Fruit fly (Drosophila melanogaster): ENCODE results near the gene RpS6.
A peak's percentile ranks its signal among the peaks of the same experiment; 100 is the strongest.

RpS6 gene

dm6 chrX:7893411-7894122 is 7.6 kb downstream of the RpS6 start, which contains the start of the genes CG45089, ND-MNLL and p115 (continued):
- peak; percentile 6 for TF ChIP-seq CG31388 (GFP tag; optimal IDR thresholded peaks at IDR 0.05)
- TF ChIP-seq ewg (GFP tag; optimal IDR thresholded peaks at IDR 0.05) = peak; percentile 3
- peak; percentile 58 for TF ChIP-seq CG16813 (GFP tag; IDR thresholded peaks at IDR 0.05; ENCODE audit: partially characterized antibody)
- TF ChIP-seq gem (tag; optimal IDR thresholded peaks at IDR 0.05) = peak; percentile 78
- no peak for TF ChIP-seq Camta (GFP tag; optimal IDR thresholded peaks at IDR 0.05)
- TF ChIP-seq wdn (GFP tag; IDR thresholded peaks at IDR 0.05) = 0 out of 2 replicates have a peak, but pooled peaks have one; percentile 40
- no peak for TF ChIP-seq z (GFP tag; IDR thresholded peaks at IDR 0.05)
- peak; percentile 13 for TF ChIP-seq sd (tag; optimal IDR thresholded peaks at IDR 0.05)
- TF ChIP-seq eyg (GFP tag; optimal IDR thresholded peaks at IDR 0.05) = no peak
- peak; percentile 19 for TF ChIP-seq Nf-YB (GFP tag; optimal IDR thresholded peaks at IDR 0.05)
- TF ChIP-seq cg (GFP tag; optimal IDR thresholded peaks at IDR 0.05) = no peak
- TF ChIP-seq en (GFP tag; optimal IDR thresholded peaks at IDR 0.05) = no peak
- TF ChIP-seq CG2202 (tag; optimal IDR thresholded peaks at IDR 0.05) = no peak
- no peak for TF ChIP-seq cad (GFP tag; optimal IDR thresholded peaks at IDR 0.05)
- no peak for TF ChIP-seq hth (optimal IDR thresholded peaks at IDR 0.05)
- 0 out of 2 replicates have a peak, but pooled peaks have one; percentile 14 for TF ChIP-seq H2.0 (GFP tag; IDR thresholded peaks at IDR 0.05)
- TF ChIP-seq gcm2 (GFP tag; optimal IDR thresholded peaks at IDR 0.05) = no peak
- TF ChIP-seq CG11560 (tag; IDR thresholded peaks at IDR 0.05) = no peak
- TF ChIP-seq CG42726 (GFP tag; IDR thresholded peaks at IDR 0.05; ENCODE audit: partially characterized antibody) = no peak
- no peak for TF ChIP-seq sim (GFP tag; IDR thresholded peaks at IDR 0.05)
- peak; percentile 63 for TF ChIP-seq CG15601 (tag; optimal IDR thresholded peaks at IDR 0.05)
- TF ChIP-seq exex (tag; optimal IDR thresholded peaks at IDR 0.05) = peak; percentile 32
- peak; percentile 72 for TF ChIP-seq CG10267 (tag; optimal IDR thresholded peaks at IDR 0.05)
- TF ChIP-seq CG9797 (GFP tag; optimal IDR thresholded peaks at IDR 0.05) = peak; percentile 22
- TF ChIP-seq Rfx (GFP tag; IDR thresholded peaks at IDR 0.05) = peak; percentile 71; the same call in 1 of the 2 replicates
- TF ChIP-seq shn (GFP tag; optimal IDR thresholded peaks at IDR 0.05) = peak; percentile 14
- TF ChIP-seq Max (GFP tag; optimal IDR thresholded peaks at IDR 0.05) = peak; percentile 57
- no peak for TF ChIP-seq Atf-2 (GFP tag; optimal IDR thresholded peaks at IDR 0.05)
- TF ChIP-seq row (GFP tag; IDR thresholded peaks at IDR 0.05) = peak; percentile 86
- TF ChIP-seq CG12236 (GFP tag; optimal IDR thresholded peaks at IDR 0.05) = no peak
- no peak for TF ChIP-seq eve (GFP tag; optimal IDR thresholded peaks at IDR 0.05)
- no peak for TF ChIP-seq CkIIα-i1 (GFP tag; IDR thresholded peaks at IDR 0.05)
- peak; percentile 66 for TF ChIP-seq Dref (GFP tag; IDR thresholded peaks at IDR 0.05)
- no peak for TF ChIP-seq Doc2 (GFP tag; IDR thresholded peaks at IDR 0.05)
- TF ChIP-seq so (GFP tag; IDR thresholded peaks at IDR 0.05) = no peak
- no peak for TF ChIP-seq nau (GFP tag; optimal IDR thresholded peaks at IDR 0.05)
- TF ChIP-seq CG4282 (GFP tag; optimal IDR thresholded peaks at IDR 0.05) = no peak
- peak; percentile 46 for TF ChIP-seq caup (GFP tag; optimal IDR thresholded peaks at IDR 0.05; ENCODE audit: severe bottlenecking)
- TF ChIP-seq gsb (GFP tag; IDR thresholded peaks at IDR 0.05) = no peak
- no peak for TF ChIP-seq ac (GFP tag; optimal IDR thresholded peaks at IDR 0.05)
- TF ChIP-seq ssp (GFP tag; IDR thresholded peaks at IDR 0.05) = peak; percentile 55
- TF ChIP-seq Xbp1 (GFP tag; optimal IDR thresholded peaks at IDR 0.05) = peak; percentile 80
- TF ChIP-seq lab (GFP tag; optimal IDR thresholded peaks at IDR 0.05) = peak; percentile 65
- TF ChIP-seq vfl (GFP tag; optimal IDR thresholded peaks at IDR 0.05) = peak; percentile 45
- 0 out of 2 replicates have a peak, but pooled peaks have one; percentile 20 for TF ChIP-seq Drgx (GFP tag; IDR thresholded peaks at IDR 0.05)
- no peak for TF ChIP-seq CG11093 (GFP tag; IDR thresholded peaks at IDR 0.05)
- peak; percentile 56 for TF ChIP-seq CG10147 (GFP tag; optimal IDR thresholded peaks at IDR 0.05)
- TF ChIP-seq mld (GFP tag; IDR thresholded peaks at IDR 0.05; ENCODE audit: partially characterized antibody) = no peak
- peak; percentile 81 for TF ChIP-seq CG13287 (GFP tag; IDR thresholded peaks at IDR 0.05; ENCODE audit: partially characterized antibody)
- peak; percentile 55 for TF ChIP-seq Sox102F (GFP tag; optimal IDR thresholded peaks at IDR 0.05)

Measured in whole organism, embryonic.